Fruit fly (Drosophila melanogaster) whole organism, prepupa: ENCODE measurements around the gene CG14626.

Experiments
- Gug ChIP-seq: fragments of 200-800 bp; sonication (Bioruptor generic); IDR thresholded peaks from 2 replicates; pipeline ENCODE4 v1.3.6; 2022; ENCODE audit warnings: missing biosample characterization, missing genetic modification characterization
- Hr39 ChIP-seq: fragments of 200-800 bp; sonication (Bioruptor generic); optimal IDR thresholded peaks from 2 replicates; lab custom pipeline; 2016; ENCODE audit warnings: missing biosample characterization, missing genetic modification characterization
- eg ChIP-seq: fragments of 200-800 bp; sonication (Bioruptor generic); IDR thresholded peaks from 3 replicates; pipeline ENCODE4 v1.3.6; 2022; ENCODE audit warnings: missing biosample characterization, missing genetic modification characterization

DNA sequence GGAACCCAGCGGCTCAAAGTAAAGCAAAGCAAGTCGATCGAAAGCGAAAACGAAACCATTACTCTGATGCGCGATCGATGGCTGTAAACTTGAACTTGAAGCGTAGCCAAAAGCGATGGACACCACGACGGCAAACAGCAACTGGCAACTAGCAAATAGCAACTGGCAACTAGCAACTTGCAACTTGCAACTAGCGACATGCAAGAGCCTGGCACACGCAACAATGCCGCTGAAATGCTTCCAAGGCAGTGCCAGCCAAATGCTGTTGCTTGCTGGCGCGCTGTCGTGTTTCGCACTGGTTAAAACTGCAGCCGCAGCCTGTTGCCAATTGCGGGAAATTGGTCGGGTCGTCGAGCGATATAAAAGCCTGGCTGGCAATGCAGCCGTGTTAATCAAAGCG lies 3.3 kb upstream of the CG14626 start, which contains the start of gene CG14627:
- TF ChIP-seq Gug (GFP tag; lab: Robert Waterston, UW) (no peak), Hr39 (GFP tag; lab: Kevin White, UChicago) (no peak), eg (GFP tag; lab: Robert Waterston, UW) (no peak)
